Worm (Caenorhabditis elegans) whole organism, midembryonic: ENCODE data around the gene T01C8.2.

Experiments
- flt-1 ChIP-seq: fragments of 200-800 bp; sonication (Bioruptor generic); IDR thresholded peaks from 2 replicates; pipeline ENCODE4 v1.3.6; 2022; ENCODE audit warnings: missing genetic modification characterization, missing compliant biosample characterization
- ztf-29 ChIP-seq: fragments of 200-800 bp; sonication (Bioruptor generic); IDR thresholded peaks from 2 replicates; pipeline ENCODE4 v1.3.6; 2022; ENCODE audit warnings: missing genetic modification reagents, missing genetic modification characterization, missing compliant biosample characterization

DNA sequence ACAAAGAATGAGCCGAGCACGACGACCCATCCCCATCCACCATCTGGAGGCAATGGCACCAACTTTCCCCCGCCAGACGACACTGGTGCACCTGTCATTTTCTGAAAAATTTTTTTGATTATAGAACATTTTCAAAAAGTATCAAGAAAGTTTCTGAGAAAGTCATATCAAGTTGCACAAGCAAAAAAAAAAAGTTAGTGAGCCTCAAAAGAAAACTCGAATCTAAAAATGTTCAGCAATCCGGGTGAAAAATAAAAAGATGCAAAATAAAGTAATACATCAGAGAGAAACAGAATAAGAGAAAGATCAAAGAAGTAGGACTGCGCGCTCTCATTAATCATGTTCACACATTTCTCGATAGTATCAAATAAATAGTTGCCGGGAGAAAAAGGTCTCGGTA lies 15.8 kb upstream of the T01C8.2 start, which contains the start of gene mct-6:
- TF ChIP-seq flt-1 (GFP tag; lab: Robert Waterston, UW), result no peak
- no peak for TF ChIP-seq ztf-29 (GFP tag; lab: Robert Waterston, UW)
